Fruit fly (Drosophila melanogaster) whole organism, adult: ENCODE results near the gene CG8051.
A peak's percentile ranks its signal among the peaks of the same experiment; 100 is the strongest.

Experiments
- CG11617 ChIP-seq: fragments of 200-800 bp; sonication (Bioruptor generic); optimal IDR thresholded peaks from 2 replicates; lab custom pipeline; 2017; ENCODE audit warnings: mild to moderate bottlenecking, missing biosample characterization, missing genetic modification reagents, missing genetic modification characterization
- CG12768 ChIP-seq: fragments of 200-800 bp; sonication (Bioruptor generic); optimal IDR thresholded peaks from 2 replicates; lab custom pipeline; 2017; ENCODE audit warnings: missing biosample characterization, missing genetic modification characterization, mild to moderate bottlenecking, moderate library complexity, missing genetic modification reagents
- CG14711 ChIP-seq: fragments of 200-800 bp; sonication (Bioruptor generic); optimal IDR thresholded peaks from 2 replicates; lab custom pipeline; 2018; ENCODE audit warnings: missing biosample characterization, mild to moderate bottlenecking, missing genetic modification characterization, moderate library complexity
- CG33017 ChIP-seq: fragments of 200-800 bp; sonication (Bioruptor generic); optimal IDR thresholded peaks from 2 replicates; lab custom pipeline; 2018; ENCODE audit warnings: missing biosample characterization, mild to moderate bottlenecking, missing genetic modification characterization, moderate library complexity
- CG7045 ChIP-seq: fragments of 200-800 bp; sonication (Bioruptor generic); optimal IDR thresholded peaks from 2 replicates; lab custom pipeline; 2017; ENCODE audit warnings: missing biosample characterization, mild to moderate bottlenecking, missing genetic modification characterization
- CG7101 ChIP-seq: fragments of 200-800 bp; sonication (Bioruptor generic); optimal IDR thresholded peaks from 2 replicates; lab custom pipeline; 2018; ENCODE audit warnings: missing biosample characterization, mild to moderate bottlenecking, missing genetic modification characterization, moderate library complexity
- Clk ChIP-seq: fragments of 200-800 bp; sonication (Bioruptor generic); optimal IDR thresholded peaks from 2 replicates; lab custom pipeline; 2017; ENCODE audit warnings: missing biosample characterization, missing genetic modification characterization
- Crg-1 ChIP-seq: fragments of 200-800 bp; sonication (Bioruptor generic); optimal IDR thresholded peaks from 2 replicates; lab custom pipeline; 2016; ENCODE audit warnings: missing biosample characterization, missing genetic modification characterization
- Hr96 ChIP-seq: fragments of 200-800 bp; sonication (Bioruptor generic); optimal IDR thresholded peaks from 2 replicates; lab custom pipeline; 2016; ENCODE audit warnings: missing biosample characterization, missing genetic modification characterization
- Mnt ChIP-seq: fragments of 200-800 bp; sonication (Bioruptor generic); optimal IDR thresholded peaks from 2 replicates; lab custom pipeline; 2016; ENCODE audit warnings: missing biosample characterization, mild to moderate bottlenecking, missing genetic modification characterization
- bab1 ChIP-seq: fragments of 200-800 bp; sonication (Bioruptor generic); optimal IDR thresholded peaks from 3 replicates; lab custom pipeline; 2019; ENCODE audit warnings: missing biosample characterization, mild to moderate bottlenecking, missing genetic modification characterization, moderate library complexity
- cic ChIP-seq: fragments of 200-800 bp; sonication (Bioruptor generic); optimal IDR thresholded peaks from 2 replicates; lab custom pipeline; 2017; ENCODE audit warnings: missing biosample characterization, mild to moderate bottlenecking, missing genetic modification characterization, moderate library complexity
- cnc ChIP-seq, 2 experiments: fragments of >200 bp; optimal IDR thresholded peaks; 2 replicates each; lab custom pipeline; 2017
- kay ChIP-seq: fragments of 200-800 bp; sonication (Bioruptor generic); peaks from one replicate; lab custom pipeline; 2016; ENCODE audit warnings: missing biosample characterization, missing genetic modification characterization, borderline replicate concordance
- ovo ChIP-seq: fragments of 200-800 bp; sonication (Bioruptor generic); optimal IDR thresholded peaks from 2 replicates; lab custom pipeline; 2016; ENCODE audit warnings: missing biosample characterization, missing genetic modification characterization
- pad ChIP-seq: fragments of 200-800 bp; sonication (Bioruptor generic); optimal IDR thresholded peaks from 3 replicates; lab custom pipeline; 2017; ENCODE audit warnings: missing biosample characterization, missing genetic modification characterization, mild to moderate bottlenecking, moderate library complexity, missing genetic modification reagents
- tj ChIP-seq: fragments of 200-800 bp; sonication (Bioruptor generic); optimal IDR thresholded peaks from 3 replicates; lab custom pipeline; 2017; ENCODE audit warnings: missing biosample characterization, mild to moderate bottlenecking, missing genetic modification characterization, moderate library complexity
- toe ChIP-seq: fragments of 200-800 bp; sonication (Bioruptor generic); optimal IDR thresholded peaks from 2 replicates; lab custom pipeline; 2016; ENCODE audit warnings: missing biosample characterization, missing genetic modification characterization

The CG8051 gene

DNA sequence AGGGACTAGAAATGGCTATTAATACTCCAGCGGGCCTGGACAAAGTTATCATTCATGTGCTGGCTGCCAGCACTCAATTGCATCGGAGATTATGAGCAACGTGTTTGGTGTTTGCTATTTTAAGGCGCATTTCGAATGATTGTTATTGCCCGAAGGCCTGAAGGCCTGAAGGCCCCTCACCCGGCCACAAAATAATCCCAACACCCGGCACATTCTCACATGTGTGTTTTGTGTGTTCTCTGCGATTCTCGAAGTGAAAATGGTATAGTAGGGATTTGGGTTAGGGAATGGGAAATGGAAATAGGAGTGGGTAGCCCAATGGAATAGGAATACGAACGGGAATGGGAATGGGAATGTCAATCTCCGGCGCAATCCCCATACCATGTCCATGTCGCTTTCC, 11.2 kb upstream of the CG8051 start:
- TF ChIP-seq ovo (GFP tag; lab: Kevin White, UChicago) (no peak), pad (GFP tag; lab: Kevin White, UChicago) (no peak), CG33017 (no peak), toe (GFP tag; lab: Kevin White, UChicago) (no peak), Clk (no peak), cic (GFP tag; lab: Kevin White, UChicago) (no peak), Mnt (GFP tag; lab: Kevin White, UChicago) (no peak), tj (GFP tag; lab: Kevin White, UChicago) (no peak), CG7101 (no peak), kay (GFP tag; lab: Kevin White, UChicago) (no peak), CG12768 (GFP tag; lab: Kevin White, UChicago) (no peak)

DNA sequence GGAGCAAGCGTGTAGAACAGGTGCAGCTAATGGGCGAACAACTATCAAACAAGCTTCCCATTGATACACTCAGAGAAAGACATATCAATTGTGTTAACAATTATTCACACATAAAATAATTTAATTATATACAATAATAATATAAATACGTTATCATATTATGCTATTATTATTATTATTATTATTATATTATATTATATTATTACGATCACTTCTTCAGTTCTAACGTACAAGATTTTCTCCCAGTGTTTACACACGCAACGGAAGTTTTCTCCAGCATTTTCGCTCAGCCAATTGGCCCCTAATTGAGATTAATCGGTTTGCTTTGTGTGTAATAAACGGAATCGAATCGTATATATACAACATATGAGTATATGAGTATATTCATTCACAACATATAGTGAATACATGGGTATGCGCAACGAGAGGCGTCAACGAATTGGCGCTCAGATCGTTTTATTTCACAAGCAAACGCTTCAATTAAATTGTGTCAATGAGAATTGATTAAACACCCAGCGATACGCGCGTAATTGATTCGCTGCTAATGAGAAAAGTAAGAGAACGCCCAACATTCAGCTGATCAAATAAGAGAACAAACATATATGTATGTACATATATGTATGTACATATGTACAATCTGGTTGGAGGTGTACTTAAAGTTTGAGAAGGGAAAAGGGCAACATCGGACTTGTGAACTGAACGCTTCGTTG, 9.5 kb upstream of the CG8051 start:
- TF ChIP-seq CG33017 (peak; percentile 71), bab1 (GFP tag; lab: Kevin White, UChicago) (peak; percentile 50), ovo (GFP tag; lab: Kevin White, UChicago) (no peak), toe (GFP tag; lab: Kevin White, UChicago) (no peak), CG14711 (peak; percentile 70), CG12768 (GFP tag; lab: Kevin White, UChicago) (no peak), cic (GFP tag; lab: Kevin White, UChicago) (peak; percentile 49), Hr96 (GFP tag; lab: Kevin White, UChicago) (no peak), cnc (optimal IDR thresholded peaks at IDR 0.05; lab: Kevin White, UChicago) (no peak), pad (GFP tag; lab: Kevin White, UChicago) (peak; percentile 44), CG7101 (peak; percentile 77), CG11617 (GFP tag; lab: Kevin White, UChicago) (peak; percentile 69), tj (GFP tag; lab: Kevin White, UChicago) (peak; percentile 34), Clk (no peak)

DNA sequence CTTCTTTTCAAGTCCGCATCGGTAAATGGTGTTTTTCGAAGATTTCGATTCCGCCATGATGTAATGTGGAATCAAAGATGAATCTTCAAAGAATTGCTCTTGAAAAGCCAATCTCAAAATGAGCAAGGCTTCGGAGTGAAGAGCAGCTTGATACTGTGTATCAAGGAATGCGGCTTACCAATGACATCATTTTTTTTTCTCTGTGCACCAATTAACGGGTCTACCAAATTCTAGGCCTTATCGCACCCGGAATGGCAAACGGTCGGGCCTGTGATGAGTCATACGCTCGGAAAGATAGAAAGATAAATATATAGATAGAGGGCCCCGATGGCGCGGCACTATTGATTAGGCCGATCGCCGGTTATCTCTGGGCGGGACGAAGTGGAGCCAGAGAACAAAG, 8.9 kb upstream of the CG8051 start:
- TF ChIP-seq toe (GFP tag; lab: Kevin White, UChicago), result no peak
- no peak for TF ChIP-seq CG7101
- peak; percentile 16 for TF ChIP-seq ovo (GFP tag; lab: Kevin White, UChicago)

DNA sequence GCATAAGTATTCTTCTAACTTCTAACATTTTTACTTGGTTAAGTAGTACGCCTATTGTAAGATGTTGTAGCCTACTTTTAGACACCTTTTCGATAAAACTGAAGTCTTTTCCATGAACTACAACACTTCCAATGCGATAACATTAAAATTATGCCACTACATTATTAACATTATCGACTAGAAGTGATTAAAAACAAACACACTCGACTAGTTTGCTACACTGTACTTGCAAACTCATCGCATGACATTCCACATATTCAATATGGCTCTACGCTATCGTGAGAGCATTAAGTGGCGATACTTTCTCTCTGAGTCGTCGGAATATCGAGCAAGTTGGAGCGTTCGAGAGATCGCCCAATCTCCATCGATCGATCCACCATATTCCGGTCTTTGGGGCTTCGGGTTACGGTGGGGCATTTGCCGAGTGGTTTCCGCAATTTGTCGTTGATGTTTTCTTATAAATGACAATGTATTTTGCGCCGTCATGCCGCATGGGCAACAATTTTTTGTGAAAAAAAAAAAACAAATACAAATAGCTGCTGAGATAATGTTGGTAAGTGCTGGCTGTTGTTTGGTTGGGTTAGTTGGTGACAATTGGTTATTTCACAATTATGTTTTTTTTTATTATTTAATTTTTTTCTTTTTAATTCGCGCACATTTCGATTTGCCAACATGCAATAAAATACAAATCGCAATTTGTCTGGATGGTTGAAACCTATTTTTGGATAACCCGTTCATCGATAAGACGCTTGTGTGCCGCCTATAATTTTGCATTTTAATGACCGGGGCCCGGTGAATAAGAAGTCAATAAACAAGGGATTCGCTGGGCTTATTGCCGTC, 7.9 kb upstream of the CG8051 start:
- no peak for TF ChIP-seq CG33017
- no peak for TF ChIP-seq Hr96 (GFP tag; lab: Kevin White, UChicago)
- peak; percentile 14 for TF ChIP-seq Mnt (GFP tag; lab: Kevin White, UChicago)
- peak; percentile 15 for TF ChIP-seq tj (GFP tag; lab: Kevin White, UChicago)
- TF ChIP-seq cnc (optimal IDR thresholded peaks at IDR 0.05; lab: Kevin White, UChicago), result peak; percentile 86 to 90
- TF ChIP-seq cic (GFP tag; lab: Kevin White, UChicago), result peak; percentile 30
- TF ChIP-seq CG14711, result no peak
- TF ChIP-seq toe (GFP tag; lab: Kevin White, UChicago), result no peak
- peak; percentile 79 for TF ChIP-seq kay (GFP tag; lab: Kevin White, UChicago)

DNA sequence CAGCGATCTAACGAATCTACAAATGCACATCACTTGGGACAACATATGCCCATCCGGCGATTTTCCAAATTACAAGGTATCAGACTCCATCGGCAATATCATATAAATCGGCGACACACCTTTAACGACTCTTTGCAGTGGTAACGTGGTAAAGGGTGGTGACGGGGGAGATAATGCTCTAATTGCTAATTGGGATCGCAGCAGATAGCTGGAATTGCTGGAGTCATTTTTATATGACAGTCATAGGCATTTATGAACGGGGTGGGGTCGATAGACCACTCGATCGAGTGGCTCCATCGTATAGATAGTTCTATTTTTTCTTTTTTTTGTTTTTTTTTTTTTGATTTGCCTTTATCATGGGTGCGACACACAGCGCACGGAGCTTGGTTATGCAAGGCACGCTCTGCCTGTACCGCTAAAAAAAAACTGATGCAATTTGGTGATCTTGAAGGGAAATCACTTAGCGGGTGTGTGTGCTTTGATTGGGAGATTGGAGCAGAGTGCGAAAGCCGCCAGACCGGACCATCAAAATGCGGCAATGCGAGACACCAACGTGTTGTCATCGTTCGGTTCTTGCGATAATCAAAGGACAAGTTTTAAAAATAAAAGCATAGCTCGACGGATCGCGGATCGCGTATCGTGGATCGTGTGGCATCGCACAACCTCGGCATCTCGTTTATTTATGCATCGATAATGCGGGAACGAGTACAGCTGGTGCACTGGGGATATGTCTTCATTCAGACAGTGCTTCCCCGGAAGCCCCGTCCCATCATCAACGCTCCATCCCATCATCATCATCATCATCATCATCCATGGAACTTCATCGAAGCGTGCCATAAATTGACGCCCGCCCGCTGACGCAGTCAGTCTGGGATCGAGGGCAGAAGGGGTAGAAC, 6.8 kb upstream of the CG8051 start:
- TF ChIP-seq ovo (GFP tag; lab: Kevin White, UChicago) (no peak), Mnt (GFP tag; lab: Kevin White, UChicago) (no peak), Crg-1 (no peak), CG33017 (no peak), cic (GFP tag; lab: Kevin White, UChicago) (no peak), Hr96 (GFP tag; lab: Kevin White, UChicago) (no peak), CG12768 (GFP tag; lab: Kevin White, UChicago) (no peak), kay (GFP tag; lab: Kevin White, UChicago) (no peak), tj (GFP tag; lab: Kevin White, UChicago) (no peak), CG7045 (GFP tag; lab: Kevin White, UChicago) (no peak), CG14711 (no peak), bab1 (GFP tag; lab: Kevin White, UChicago) (no peak), CG11617 (GFP tag; lab: Kevin White, UChicago) (no peak), pad (GFP tag; lab: Kevin White, UChicago) (no peak)

DNA sequence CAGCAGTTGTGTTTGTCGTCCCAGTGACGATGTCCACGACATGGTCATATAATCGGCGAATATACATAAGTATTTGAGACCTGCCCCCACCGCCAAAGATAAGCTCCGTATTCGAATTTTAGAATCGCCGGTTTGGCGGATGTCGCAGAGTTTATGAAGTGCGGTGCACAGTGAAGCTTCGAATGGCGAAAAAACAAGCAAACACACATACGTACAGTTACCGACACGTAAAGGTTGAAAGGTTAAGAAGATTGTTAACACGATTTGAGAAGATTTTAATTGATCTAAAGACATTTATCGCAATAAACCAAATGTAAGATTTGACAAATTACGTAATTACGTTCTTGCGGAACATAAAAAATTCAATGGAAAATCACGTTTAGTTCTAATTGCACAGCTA, 1.9 kb upstream of the CG8051 start:
- TF ChIP-seq bab1 (GFP tag; lab: Kevin White, UChicago) (no peak), CG12768 (GFP tag; lab: Kevin White, UChicago) (no peak), pad (GFP tag; lab: Kevin White, UChicago) (no peak), CG7101 (no peak)
